Worm (Caenorhabditis elegans) whole organism, L4 larva: ENCODE results near the gene C47E8.1.

ENCODE experiments used
- F10B5.3 ChIP-seq: sonication (generic microtip); optimal IDR thresholded peaks from 2 replicates; lab custom pipeline; 2016; ENCODE audit warnings: mild to moderate bottlenecking, missing genetic modification characterization, missing compliant biosample characterization
- F37D6.2 ChIP-seq: sonication (generic microtip); optimal IDR thresholded peaks from 2 replicates; lab custom pipeline; 2016; ENCODE audit warnings: mild to moderate bottlenecking, missing genetic modification characterization, missing compliant biosample characterization
- F44E2.7 ChIP-seq: fragments of 200-800 bp; sonication (Bioruptor generic); IDR thresholded peaks from 2 replicates; pipeline ENCODE4 v2.1.2; 2022; ENCODE audit warnings: missing genetic modification characterization, missing compliant biosample characterization
- T26A8.4 ChIP-seq: fragments of 200-800 bp; sonication (Bioruptor generic); IDR thresholded peaks from 2 replicates; pipeline ENCODE4 v1.3.6; 2022; ENCODE audit warnings: missing genetic modification characterization, missing compliant biosample characterization
- Y105C5A.15 ChIP-seq: fragments of 200-800 bp; sonication (Bioruptor generic); IDR thresholded peaks from 2 replicates; pipeline ENCODE4 v1.3.6; 2022; ENCODE audit warnings: missing genetic modification characterization, missing compliant biosample characterization
- Y75B8A.6 ChIP-seq: fragments of 200-800 bp; sonication (Bioruptor generic); IDR thresholded peaks from 2 replicates; pipeline ENCODE4 v1.3.6; 2022; ENCODE audit warnings: missing genetic modification reagents, missing genetic modification characterization, missing compliant biosample characterization
- aha-1 ChIP-seq: fragments of 150-350 bp; peaks from one replicate; lab custom pipeline; 2014; ENCODE audit warnings: missing biosample characterization, missing genetic modification characterization
- arid-1 ChIP-seq: fragments of 200-800 bp; sonication (Bioruptor generic); conservative IDR thresholded peaks from 2 replicates; pipeline ENCODE4 v1.3.6; 2022; ENCODE audit warnings: missing genetic modification reagents, missing genetic modification characterization, missing compliant biosample characterization
- attf-4 ChIP-seq: sonication (generic microtip); optimal IDR thresholded peaks from 3 replicates; lab custom pipeline; 2017; ENCODE audit warnings: missing biosample characterization, missing genetic modification characterization
- ceh-20 ChIP-seq: fragments of 200-800 bp; sonication (Bioruptor generic); IDR thresholded peaks from 2 replicates; pipeline ENCODE4 v1.3.6; 2022; ENCODE audit warnings: missing genetic modification reagents, missing genetic modification characterization, missing compliant biosample characterization
- ceh-62 ChIP-seq: sonication (generic microtip); optimal IDR thresholded peaks from 2 replicates; lab custom pipeline; 2017; ENCODE audit warnings: missing biosample characterization, missing genetic modification characterization
- cey-2 ChIP-seq: sonication (generic microtip); optimal IDR thresholded peaks from 3 replicates; lab custom pipeline; 2017; ENCODE audit warnings: missing genetic modification characterization, mild to moderate bottlenecking, missing compliant biosample characterization, antibody characterized with exemption, borderline replicate concordance; ENCODE audit not compliant: insufficient read depth
- daf-19 ChIP-seq: fragments of 200-800 bp; sonication (Bioruptor generic); conservative IDR thresholded peaks from 2 replicates; pipeline ENCODE4 v1.3.6; 2022; ENCODE audit warnings: missing genetic modification characterization, missing compliant biosample characterization
- dmd-6 ChIP-seq: fragments of 200-800 bp; sonication (Bioruptor generic); IDR thresholded peaks from 2 replicates; pipeline ENCODE4 v1.3.6; 2022; ENCODE audit warnings: missing genetic modification reagents, missing genetic modification characterization, missing compliant biosample characterization
- dmd-8 ChIP-seq: fragments of 200-800 bp; sonication (Bioruptor generic); IDR thresholded peaks from 2 replicates; pipeline ENCODE4 v1.3.6; 2022; ENCODE audit warnings: missing genetic modification characterization, missing compliant biosample characterization
- duxl-1 ChIP-seq: sonication (generic microtip); optimal IDR thresholded peaks from 2 replicates; lab custom pipeline; 2016; ENCODE audit warnings: mild to moderate bottlenecking, missing genetic modification characterization, moderate library complexity, missing compliant biosample characterization; ENCODE audit not compliant: poor library complexity
- egl-27 ChIP-seq: sonication (generic microtip); optimal IDR thresholded peaks from 3 replicates; lab custom pipeline; 2017; ENCODE audit warnings: missing biosample characterization, missing genetic modification reagents, missing genetic modification characterization
- hif-1 ChIP-seq, 2 experiments: sonication (generic microtip); optimal IDR thresholded peaks; 2 replicates each; lab custom pipeline; 2016 to 2017; ENCODE audit warnings: missing compliant biosample characterization in 2 of 2, missing genetic modification characterization in 2 of 2, missing genetic modification reagents in 2 of 2, missing genotype in 2 of 2, mild to moderate bottlenecking in 1 of 2
- hlh-11 ChIP-seq: fragments of 200-800 bp; sonication (Bioruptor generic); optimal IDR thresholded peaks from 2 replicates; lab custom pipeline; 2018; ENCODE audit warnings: mild to moderate bottlenecking, missing genetic modification characterization, missing compliant biosample characterization
- hlh-30 ChIP-seq: sonication (generic microtip); optimal IDR thresholded peaks from 2 replicates; lab custom pipeline; 2017; ENCODE audit warnings: antibody characterized with exemption, mild to moderate bottlenecking, missing genetic modification characterization, missing compliant biosample characterization; ENCODE audit not compliant: insufficient read depth
- jun-1 ChIP-seq: fragments of 150-350 bp; optimal IDR thresholded peaks from 2 replicates; lab custom pipeline; 2014; ENCODE audit warnings: missing biosample characterization, missing genetic modification reagents, missing genetic modification characterization
- lim-7 ChIP-seq: fragments of 200-800 bp; sonication (Bioruptor generic); IDR thresholded peaks from 2 replicates; pipeline ENCODE4 v1.3.6; 2022; ENCODE audit warnings: missing genetic modification characterization, missing compliant biosample characterization
- lin-13 ChIP-seq: fragments of 150-350 bp; optimal IDR thresholded peaks from 2 replicates; lab custom pipeline; 2014; ENCODE audit warnings: missing biosample characterization, missing genetic modification reagents, missing genetic modification characterization
- lin-15B ChIP-seq: fragments of 150-350 bp; sonication (generic microtip); optimal IDR thresholded peaks from 3 replicates; lab custom pipeline; 2014; ENCODE audit warnings: missing biosample characterization, missing genetic modification characterization
- lin-39 ChIP-seq: fragments of 150-350 bp; optimal IDR thresholded peaks from 2 replicates; lab custom pipeline; 2014; ENCODE audit warnings: missing biosample characterization, missing genetic modification reagents, missing genetic modification characterization
- lir-3 ChIP-seq: sonication (generic microtip); optimal IDR thresholded peaks from 2 replicates; lab custom pipeline; 2016; ENCODE audit warnings: mild to moderate bottlenecking, missing genetic modification characterization, missing compliant biosample characterization
- lsy-2 ChIP-seq, 2 experiments: fragments of 150-350 bp in 1 of 2; sonication (generic microtip) in 1 of 2; optimal IDR thresholded peaks; 2 replicates each; lab custom pipeline; 2014 to 2017; ENCODE audit warnings: missing biosample characterization in 2 of 2, missing genetic modification characterization in 2 of 2
- mdl-1 ChIP-seq, 2 experiments: fragments of 150-350 bp in 1 of 2; sonication (generic microtip) in 1 of 2; optimal IDR thresholded peaks; 2 replicates each; lab custom pipeline; 2014 to 2017; ENCODE audit warnings: missing biosample characterization in 2 of 2, missing genetic modification characterization in 2 of 2
- mdt-29 ChIP-seq: fragments of 200-800 bp; sonication (Bioruptor generic); IDR thresholded peaks from 2 replicates; pipeline ENCODE4 v1.3.6; 2022; ENCODE audit warnings: missing genetic modification reagents, missing genetic modification characterization, missing compliant biosample characterization
- nhr-102 ChIP-seq: sonication (generic microtip); optimal IDR thresholded peaks from 2 replicates; lab custom pipeline; 2016; ENCODE audit warnings: mild to moderate bottlenecking, missing genetic modification characterization, moderate library complexity, missing compliant biosample characterization
- nhr-111 ChIP-seq: fragments of 200-800 bp; sonication (Bioruptor generic); optimal IDR thresholded peaks from 2 replicates; lab custom pipeline; 2018; ENCODE audit warnings: mild to moderate bottlenecking, missing genetic modification characterization, missing compliant biosample characterization
- nhr-237 ChIP-seq: sonication (generic microtip); optimal IDR thresholded peaks from 2 replicates; lab custom pipeline; 2017; ENCODE audit warnings: missing biosample characterization, missing genetic modification characterization
- nhr-25 ChIP-seq: sonication (generic microtip); optimal IDR thresholded peaks from 2 replicates; lab custom pipeline; 2017; ENCODE audit warnings: missing genetic modification characterization, mild to moderate bottlenecking, missing compliant biosample characterization, antibody characterized with exemption, moderate library complexity, borderline replicate concordance; ENCODE audit not compliant: insufficient read depth
- nhr-28 ChIP-seq: fragments of 150-350 bp; optimal IDR thresholded peaks from 2 replicates; lab custom pipeline; 2014; ENCODE audit warnings: missing biosample characterization, missing genetic modification characterization
- nhr-42 ChIP-seq: fragments of 200-800 bp; sonication (Bioruptor generic); IDR thresholded peaks from 2 replicates; pipeline ENCODE4 v1.3.6; 2022; ENCODE audit warnings: missing genetic modification characterization, missing compliant biosample characterization
- nhr-6 ChIP-seq: fragments of 150-350 bp; optimal IDR thresholded peaks from 2 replicates; lab custom pipeline; 2014; ENCODE audit warnings: missing biosample characterization, missing genetic modification characterization
- php-3 ChIP-seq: fragments of 200-800 bp; sonication (Bioruptor generic); IDR thresholded peaks from 2 replicates; pipeline ENCODE4 v1.3.6; 2022; ENCODE audit warnings: missing genetic modification reagents, missing genetic modification characterization, missing compliant biosample characterization
- rbr-2 ChIP-seq: sonication (generic microtip); optimal IDR thresholded peaks from 2 replicates; lab custom pipeline; 2016; ENCODE audit warnings: missing genotype, missing genetic modification characterization, missing compliant biosample characterization
- spr-1 ChIP-seq: sonication (generic microtip); optimal IDR thresholded peaks from 2 replicates; lab custom pipeline; 2016; ENCODE audit warnings: mild to moderate bottlenecking, missing genetic modification characterization, missing compliant biosample characterization
- tag-97 ChIP-seq: fragments of 200-800 bp; sonication (Bioruptor generic); IDR thresholded peaks from 2 replicates; pipeline ENCODE4 v1.3.6; 2022; ENCODE audit warnings: missing genetic modification characterization, missing compliant biosample characterization
- unc-130 ChIP-seq: sonication (generic microtip); optimal IDR thresholded peaks from 2 replicates; lab custom pipeline; 2016; ENCODE audit warnings: missing genetic modification reagents, missing genetic modification characterization, missing compliant biosample characterization
- vab-7 ChIP-seq: fragments of 200-800 bp; sonication (Bioruptor generic); IDR thresholded peaks from 2 replicates; pipeline ENCODE4 v1.3.6; 2022; ENCODE audit warnings: missing genetic modification reagents, missing genetic modification characterization, missing compliant biosample characterization

Gene C47E8.1

ce11 chrV:14649929-14650328 is 15.9 kb upstream of the C47E8.1 start:
- TF ChIP-seq lsy-2 (tag; optimal IDR thresholded peaks at IDR 0.05; lab: Kevin White, UChicago) (peak; percentile 11 to 47), ceh-62 (no peak), hlh-11 (tag; lab: Kevin White, UChicago) (no peak), Y75B8A.6 (GFP tag; lab: Robert Waterston, UW) (no peak), ceh-20 (GFP tag; lab: Robert Waterston, UW) (peak; percentile 62), nhr-25 (tag; lab: Kevin White, UChicago) (no peak), dmd-6 (GFP tag; lab: Robert Waterston, UW) (no peak), nhr-6 (tag; lab: Kevin White, UChicago) (no peak), F10B5.3 (tag; lab: Kevin White, UChicago) (no peak), nhr-237 (tag; lab: Kevin White, UChicago) (no peak), vab-7 (GFP tag; lab: Robert Waterston, UW) (no peak), egl-27 (tag; lab: Kevin White, UChicago) (no peak), hlh-30 (tag; lab: Kevin White, UChicago) (peak; percentile 51), aha-1 (tag; lab: Kevin White, UChicago) (no peak), nhr-42 (GFP tag; lab: Robert Waterston, UW) (no peak), cey-2 (tag; lab: Kevin White, UChicago) (no peak), hif-1 (tag; optimal IDR thresholded peaks at IDR 0.05; lab: Kevin White, UChicago) (no peak)

ce11 chrV:14650631-14651030 is 15.2 kb upstream of the C47E8.1 start:
- TF ChIP-seq daf-19, result no peak
- no peak for TF ChIP-seq lim-7 (GFP tag; lab: Robert Waterston, UW)
- no peak for TF ChIP-seq attf-4
- no peak for TF ChIP-seq spr-1 (tag; lab: Kevin White, UChicago)
- TF ChIP-seq lir-3 (tag; lab: Kevin White, UChicago), result no peak
- no peak for TF ChIP-seq cey-2 (tag; lab: Kevin White, UChicago)
- TF ChIP-seq tag-97 (GFP tag; lab: Robert Waterston, UW), result no peak
- no peak for TF ChIP-seq lin-15B
- no peak for TF ChIP-seq F44E2.7
- no peak for TF ChIP-seq T26A8.4 (GFP tag; lab: Robert Waterston, UW)
- TF ChIP-seq F37D6.2, result no peak
- no peak for TF ChIP-seq jun-1 (tag; lab: Kevin White, UChicago)
- no peak for TF ChIP-seq mdl-1 (tag; optimal IDR thresholded peaks at IDR 0.05; lab: Kevin White, UChicago)
- TF ChIP-seq duxl-1 (tag; lab: Kevin White, UChicago), result no peak
- TF ChIP-seq ceh-20 (GFP tag; lab: Robert Waterston, UW), result no peak
- no peak for TF ChIP-seq lin-39
- no peak for TF ChIP-seq ceh-62

- TF ChIP-seq T26A8.4 (GFP tag; lab: Robert Waterston, UW) (no peak), php-3 (no peak), lir-3 (tag; lab: Kevin White, UChicago) (no peak), nhr-111 (no peak), mdt-29 (no peak), dmd-8 (no peak), hlh-30 (tag; lab: Kevin White, UChicago) (peak; percentile 70), Y105C5A.15 (no peak), nhr-28 (tag; lab: Kevin White, UChicago) (peak; percentile 20), unc-130 (GFP tag; lab: Kevin White, UChicago) (no peak), duxl-1 (tag; lab: Kevin White, UChicago) (no peak), egl-27 (tag; lab: Kevin White, UChicago) (no peak), arid-1 (GFP tag; lab: Robert Waterston, UW) (no peak), rbr-2 (no peak), nhr-102 (tag; lab: Kevin White, UChicago) (no peak), dmd-6 (GFP tag; lab: Robert Waterston, UW) (no peak), lin-13 (GFP tag; lab: Kevin White, UChicago) (no peak)
Measured at ce11 chrV:14655689-14656088, 10.1 kb upstream of the C47E8.1 start.
